Worm (Caenorhabditis elegans): ENCODE measurements around the gene acs-19.

Gene acs-19

DNA sequence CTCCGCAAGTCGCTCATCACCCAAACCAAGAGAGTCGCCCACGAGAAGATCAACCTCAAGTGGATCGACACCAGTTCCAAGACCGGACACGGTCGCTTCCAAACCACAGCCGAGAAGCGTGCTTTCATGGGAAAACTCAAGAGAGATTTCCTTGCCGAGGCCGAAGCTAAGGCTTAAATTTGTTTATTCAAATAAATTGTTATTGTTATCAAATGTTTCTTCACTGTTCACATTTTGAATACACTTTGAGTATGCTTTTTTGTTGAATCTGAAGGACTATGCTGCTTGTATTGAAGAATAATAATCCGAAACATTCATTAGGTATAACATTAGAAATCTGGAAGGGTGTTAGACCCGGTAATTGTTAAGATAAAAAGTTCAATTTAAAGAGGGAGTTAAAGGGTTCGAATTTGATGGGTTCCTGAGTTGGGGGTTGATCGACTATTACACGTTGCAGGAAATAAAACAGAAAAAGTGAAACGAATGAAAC, 5.0 kb downstream of the acs-19 start:
- TF ChIP-seq Y22D7AL.16 (tag; optimal IDR thresholded peaks at IDR 0.05) (peak; percentile 4), gmeb-2 (tag; optimal IDR thresholded peaks at IDR 0.05) (peak; percentile 4), ama-1 (optimal IDR thresholded peaks at IDR 0.05) (peak; percentile 62), nhr-11 (tag; optimal IDR thresholded peaks at IDR 0.05) (no peak)

DNA sequence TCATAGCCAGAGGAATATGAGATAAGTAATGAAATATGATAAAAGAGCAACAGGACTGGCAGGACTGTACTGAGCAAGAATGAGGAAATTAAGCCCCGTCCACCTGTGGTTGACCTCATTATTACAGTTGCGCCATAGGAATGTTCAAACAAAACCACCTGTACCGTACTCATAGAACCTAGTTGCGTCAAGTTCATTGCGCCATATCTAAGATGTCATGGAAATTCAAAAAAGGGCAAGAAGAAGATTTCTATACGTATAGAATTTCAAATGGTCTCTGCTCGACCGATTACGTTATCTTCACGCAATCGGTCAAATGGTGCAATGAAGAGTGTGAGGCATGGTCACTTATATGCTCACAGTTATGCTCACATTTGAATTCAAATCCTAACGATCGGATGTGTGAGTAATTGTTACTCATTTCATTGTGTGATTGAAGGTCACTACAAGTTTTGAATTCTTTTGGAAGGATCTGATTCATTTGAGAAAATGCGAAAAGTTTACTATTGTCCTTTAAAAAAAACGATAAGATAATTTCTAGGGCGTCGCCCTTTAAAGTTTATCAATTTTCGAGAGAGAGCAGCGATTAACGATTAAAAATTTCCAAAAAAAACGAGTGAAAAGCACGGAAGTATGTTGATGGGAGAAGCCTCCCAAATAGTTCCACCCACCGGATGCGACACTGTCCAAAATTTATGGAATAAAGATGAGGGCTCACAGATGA, 7.6 kb downstream of the acs-19 start:
- TF ChIP-seq sdc-2 (tag; optimal IDR thresholded peaks at IDR 0.05) (no peak), ceh-48 (tag; optimal IDR thresholded peaks at IDR 0.05) (no peak), nhr-232 (tag; optimal IDR thresholded peaks at IDR 0.05) (no peak), ceh-6 (GFP tag; optimal IDR thresholded peaks at IDR 0.05) (no peak), eyg-1 (tag; optimal IDR thresholded peaks at IDR 0.05) (no peak), fax-1 (tag; optimal IDR thresholded peaks at IDR 0.05) (no peak), ceh-31 (tag; optimal IDR thresholded peaks at IDR 0.05) (no peak), pat-9 (tag; optimal IDR thresholded peaks at IDR 0.05) (no peak), ref-2 (tag; optimal IDR thresholded peaks at IDR 0.05) (no peak), F13H6.1 (tag; optimal IDR thresholded peaks at IDR 0.05) (no peak), nhr-11 (tag; optimal IDR thresholded peaks at IDR 0.05) (no peak), Y22D7AL.16 (tag; optimal IDR thresholded peaks at IDR 0.05) (no peak), ttx-3 (tag; optimal IDR thresholded peaks at IDR 0.05) (no peak), pha-2 (tag; optimal IDR thresholded peaks at IDR 0.05) (no peak), ztf-16 (tag; optimal IDR thresholded peaks at IDR 0.05) (no peak), rnt-1 (tag; optimal IDR thresholded peaks at IDR 0.05) (no peak), pha-4 (tag; optimal IDR thresholded peaks at IDR 0.05) (no peak), lim-6 (tag; optimal IDR thresholded peaks at IDR 0.05) (no peak)

DNA sequence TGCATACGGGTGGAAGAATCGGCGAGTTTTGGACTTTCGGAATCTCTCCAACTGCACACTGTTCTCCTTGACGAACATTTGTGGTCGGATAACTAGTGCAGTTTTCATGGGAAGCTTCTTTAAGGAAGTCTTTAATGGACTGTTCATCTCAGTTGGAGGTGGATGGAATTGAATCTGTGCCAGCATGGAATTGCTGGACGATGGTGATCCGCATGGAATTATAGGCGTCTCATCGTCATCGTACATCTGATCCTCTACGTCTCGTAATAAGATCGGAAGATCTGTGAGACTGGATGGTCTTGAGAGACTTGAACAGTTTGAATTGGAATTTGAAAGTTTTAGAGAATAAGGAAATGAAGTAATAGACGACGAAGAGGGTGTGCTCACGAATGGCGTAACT, 8.7 kb downstream of the acs-19 start:
- no peak for TF ChIP-seq hlh-8 (tag; optimal IDR thresholded peaks at IDR 0.05)

DNA sequence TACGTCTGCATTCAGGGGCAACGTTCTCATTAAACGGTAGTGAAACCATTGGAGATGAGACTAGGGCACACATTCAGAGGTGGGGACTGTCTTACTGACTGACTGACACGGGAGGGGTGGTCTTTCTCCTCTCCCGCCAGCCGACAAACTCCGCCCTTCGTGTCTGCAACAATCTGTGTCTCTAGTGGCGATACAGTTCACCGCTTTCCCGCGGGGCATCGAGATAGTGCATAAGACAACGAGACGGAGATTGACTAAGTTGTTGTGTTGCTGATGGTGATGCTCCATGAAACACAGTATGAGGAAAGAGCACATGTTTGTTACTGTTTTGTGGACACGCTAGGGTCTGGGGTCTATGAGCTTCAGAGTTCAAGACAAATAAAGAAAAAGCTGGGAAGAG, 9.1 kb downstream of the acs-19 start:
- peak; percentile 5 for TF ChIP-seq sdc-2 (tag; optimal IDR thresholded peaks at IDR 0.05)
- no peak for TF ChIP-seq T23F11.4 (GFP tag; optimal IDR thresholded peaks at IDR 0.05)
- TF ChIP-seq tbx-2 (tag; optimal IDR thresholded peaks at IDR 0.05): peak; percentile 28
- TF ChIP-seq ceh-6 (GFP tag; optimal IDR thresholded peaks at IDR 0.05): peak; percentile 50
- TF ChIP-seq zip-5 (tag; optimal IDR thresholded peaks at IDR 0.05): no peak
- TF ChIP-seq ceh-18 (tag; optimal IDR thresholded peaks at IDR 0.05): no peak
- no peak for TF ChIP-seq ceh-9 (tag; optimal IDR thresholded peaks at IDR 0.05)

DNA sequence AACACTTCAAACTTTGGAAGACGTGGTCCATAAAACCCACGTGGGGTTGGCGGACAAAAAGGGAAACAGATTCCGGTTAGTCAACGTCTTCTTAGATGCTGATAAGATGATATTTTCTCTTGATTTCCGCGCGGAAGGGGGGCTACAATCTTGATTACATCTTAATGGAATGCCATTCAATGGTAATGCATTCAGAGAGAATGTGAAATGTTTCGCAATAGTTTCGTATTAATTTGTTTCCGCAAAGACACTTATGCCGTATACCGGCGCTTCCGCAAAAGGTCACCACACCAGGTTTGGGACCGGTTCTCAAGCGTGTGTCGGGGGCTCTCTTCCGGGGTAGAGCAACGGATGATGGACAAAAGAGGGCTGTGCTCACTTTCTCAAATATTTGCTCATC, 10.2 kb downstream of the acs-19 start:
- TF ChIP-seq K02D7.2 (tag; optimal IDR thresholded peaks at IDR 0.05): no peak
- no peak for TF ChIP-seq sdc-2 (tag; optimal IDR thresholded peaks at IDR 0.05)
- no peak for TF ChIP-seq F13H6.1 (tag; optimal IDR thresholded peaks at IDR 0.05)
- no peak for TF ChIP-seq ztf-16 (tag; optimal IDR thresholded peaks at IDR 0.05)
- TF ChIP-seq odd-2 (tag; optimal IDR thresholded peaks at IDR 0.05): no peak
- no peak for TF ChIP-seq ceh-24 (tag; optimal IDR thresholded peaks at IDR 0.05)
- TF ChIP-seq ttx-3 (tag; optimal IDR thresholded peaks at IDR 0.05): no peak
- no peak for TF ChIP-seq fkh-10 (GFP tag; optimal IDR thresholded peaks at IDR 0.05)

DNA sequence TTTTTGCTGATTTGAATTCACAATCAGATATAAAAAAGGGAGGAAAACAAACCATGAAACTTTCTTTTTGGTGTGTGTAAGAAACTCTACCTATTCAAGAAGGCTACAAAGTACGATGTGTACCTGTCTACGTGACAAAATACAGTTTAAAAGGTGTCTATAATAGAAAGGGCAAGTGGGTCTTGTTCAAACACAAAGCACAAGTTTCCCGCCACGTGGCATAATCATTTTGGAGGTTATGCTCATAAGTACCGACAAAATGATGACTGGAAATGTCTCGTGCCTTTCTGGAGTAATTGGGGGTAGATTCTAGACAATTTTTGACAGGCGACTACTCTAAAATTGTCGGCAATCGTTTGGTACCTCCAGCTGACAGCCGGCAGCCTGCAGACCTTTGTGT, 10.6 kb downstream of the acs-19 start:
- TF ChIP-seq sox-2 (GFP tag; IDR thresholded peaks at IDR 0.05): no peak

DNA sequence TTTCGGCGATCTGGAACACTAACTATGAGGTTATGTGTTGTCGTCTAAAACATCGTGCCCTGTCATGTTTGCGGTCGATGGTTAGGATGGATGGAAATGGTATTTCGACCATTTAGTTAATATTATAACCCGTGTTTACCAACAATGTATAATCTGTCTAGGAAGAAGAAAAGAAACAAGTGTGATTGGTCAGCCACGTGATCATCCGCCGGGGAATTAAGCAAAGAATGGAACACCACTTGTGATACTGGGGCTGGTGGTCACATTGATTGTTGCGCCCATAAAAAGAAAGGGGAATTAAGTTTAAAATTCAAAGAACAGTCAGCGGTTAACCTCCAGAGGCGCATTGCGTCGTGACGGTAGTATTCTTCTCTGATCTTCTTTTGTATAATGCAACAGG, 11.3 kb downstream of the acs-19 start:
- TF ChIP-seq zip-5 (tag; optimal IDR thresholded peaks at IDR 0.05) (no peak), hlh-30 (tag; optimal IDR thresholded peaks at IDR 0.05; ENCODE audit: insufficient read depth) (peak; percentile 48)
